Worm (Caenorhabditis elegans): ENCODE data around the gene tin-10.

DNA sequence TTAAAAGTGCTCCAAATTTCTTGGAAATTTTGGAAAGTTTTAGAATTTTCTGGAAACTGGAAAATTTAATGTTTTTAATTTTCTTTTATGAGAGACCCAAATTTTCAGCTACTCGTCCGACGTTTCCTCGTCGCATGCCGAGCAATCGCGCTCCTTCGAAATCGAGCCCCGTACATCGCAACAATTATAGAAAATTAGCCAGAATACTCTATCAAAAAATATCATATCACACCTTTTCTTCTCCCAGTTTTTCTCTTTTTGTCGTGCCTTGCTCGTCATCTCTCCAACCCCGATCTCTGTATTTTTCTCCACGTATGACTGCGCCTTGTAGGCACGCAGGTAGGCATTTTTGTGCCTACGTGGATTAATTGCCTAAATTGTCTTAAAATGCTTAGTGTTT lies 40.3 kb downstream of the tin-10 start:
- TF ChIP-seq ama-1 (optimal IDR thresholded peaks at IDR 0.05) (no peak), elt-1 (tag; optimal IDR thresholded peaks at IDR 0.05) (no peak), lin-13 (GFP tag; optimal IDR thresholded peaks at IDR 0.05) (no peak), nhr-237 (tag; optimal IDR thresholded peaks at IDR 0.05) (no peak), unc-62 (GFP tag; optimal IDR thresholded peaks at IDR 0.05) (no peak), ztf-4 (tag; optimal IDR thresholded peaks at IDR 0.05) (no peak), blmp-1 (tag; optimal IDR thresholded peaks at IDR 0.05; ENCODE audit: insufficient read depth) (no peak), lsy-2 (tag; optimal IDR thresholded peaks at IDR 0.05) (no peak), ztf-11 (tag; optimal IDR thresholded peaks at IDR 0.05) (no peak)

Measured in whole organism, L2 larva.